Worm (Caenorhabditis elegans) whole organism, L4 larva: ENCODE measurements around the gene F28C6.9.

Source experiments
- fkh-10 ChIP-seq: fragments of 150-350 bp; optimal IDR thresholded peaks from 2 replicates; lab custom pipeline; 2014; ENCODE audit warnings: missing biosample characterization, missing genetic modification reagents, missing genetic modification characterization
- lin-13 ChIP-seq: fragments of 150-350 bp; optimal IDR thresholded peaks from 2 replicates; lab custom pipeline; 2014; ENCODE audit warnings: missing biosample characterization, missing genetic modification reagents, missing genetic modification characterization
- mes-2 ChIP-seq: sonication (generic microtip); optimal IDR thresholded peaks from 2 replicates; lab custom pipeline; 2016; ENCODE audit warnings: missing genotype, mild to moderate bottlenecking, missing genetic modification characterization, missing compliant biosample characterization; ENCODE audit not compliant: poor library complexity, severe bottlenecking
- nhr-237 ChIP-seq: sonication (generic microtip); optimal IDR thresholded peaks from 2 replicates; lab custom pipeline; 2017; ENCODE audit warnings: missing biosample characterization, missing genetic modification characterization

- no peak for TF ChIP-seq lin-13 (GFP tag; lab: Kevin White, UChicago)
- TF ChIP-seq nhr-237 (tag; lab: Kevin White, UChicago), result no peak
- TF ChIP-seq fkh-10, result no peak
- no peak for TF ChIP-seq mes-2 (tag; lab: Kevin White, UChicago)
These were observed 600 bp upstream of the F28C6.9 start for ce11 chrII:8610585-8610984.
